Fruit fly (Drosophila melanogaster): Measurements from ENCODE around the gene ctrip.

Gene ctrip

dm6 chr3R:4761372-4761771 is 50.5 kb downstream of the ctrip start:
- no peak for TF ChIP-seq az2 (GFP tag; optimal IDR thresholded peaks at IDR 0.05)
- TF ChIP-seq nom (GFP tag; optimal IDR thresholded peaks at IDR 0.05) = no peak
- TF ChIP-seq D19B (GFP tag; optimal IDR thresholded peaks at IDR 0.05) = no peak
- TF ChIP-seq Sry-δ (GFP tag; optimal IDR thresholded peaks at IDR 0.05) = no peak
- TF ChIP-seq Adf1 (GFP tag; IDR thresholded peaks at IDR 0.05) = no peak
- TF ChIP-seq ranshi (GFP tag; IDR thresholded peaks at IDR 0.05) = no peak
- TF ChIP-seq tio (GFP tag; optimal IDR thresholded peaks at IDR 0.05) = peak; percentile 6
- no peak for TF ChIP-seq NC2α (GFP tag; optimal IDR thresholded peaks at IDR 0.05)
- TF ChIP-seq Pdp1 (GFP tag; optimal IDR thresholded peaks at IDR 0.05) = peak in 1 of 2 experiments; percentile 9

- no peak for TF ChIP-seq CG11456 (GFP tag; IDR thresholded peaks at IDR 0.05)
- TF ChIP-seq CG10959 (GFP tag; IDR thresholded peaks at IDR 0.05) = no peak
- no peak for TF ChIP-seq CG11723 (GFP tag; optimal IDR thresholded peaks at IDR 0.05)
- no peak for TF ChIP-seq CG8359 (GFP tag; optimal IDR thresholded peaks at IDR 0.05; ENCODE audit: borderline replicate concordance)
- no peak for TF ChIP-seq gsb (GFP tag; IDR thresholded peaks at IDR 0.05)
- TF ChIP-seq Trl (optimal IDR thresholded peaks at IDR 0.05) = peak in 1 of 2 experiments; percentile 12
- no peak for TF ChIP-seq Trl (GFP tag; optimal IDR thresholded peaks at IDR 0.05)
- TF ChIP-seq cato (GFP tag; optimal IDR thresholded peaks at IDR 0.05; ENCODE audit: borderline replicate concordance) = no peak
- TF ChIP-seq Med (GFP tag) = peak; percentile 38
- TF ChIP-seq sens (GFP tag) = peak; percentile 36
- TF ChIP-seq HLH3B (GFP tag; IDR thresholded peaks at IDR 0.05) = no peak
- TF ChIP-seq br (optimal IDR thresholded peaks at IDR 0.05) = no peak
- peak; percentile 23 for TF ChIP-seq Elba2 (GFP tag; optimal IDR thresholded peaks at IDR 0.05)
- TF ChIP-seq CG9215 (GFP tag; IDR thresholded peaks at IDR 0.05) = peak; percentile 10; the same call in 1 of the 2 replicates
- TF ChIP-seq CG12299 (tag; optimal IDR thresholded peaks at IDR 0.05) = no peak
- no peak for TF ChIP-seq CG3726 (GFP tag; IDR thresholded peaks at IDR 0.05)
- no peak for TF ChIP-seq HLHmδ (GFP tag; optimal IDR thresholded peaks at IDR 0.05)
- TF ChIP-seq dan (GFP tag; IDR thresholded peaks at IDR 0.05) = no peak
- no peak for TF ChIP-seq CG15269 (tag; optimal IDR thresholded peaks at IDR 0.05)
- TF ChIP-seq CG32767 (GFP tag; IDR thresholded peaks at IDR 0.05) = no peak
- TF ChIP-seq CTCF (GFP tag; optimal IDR thresholded peaks at IDR 0.05) = no peak
- TF ChIP-seq lab (GFP tag; optimal IDR thresholded peaks at IDR 0.05) = no peak
- peak; percentile 8; the same call in 1 of the 2 replicates for TF ChIP-seq onecut (GFP tag; IDR thresholded peaks at IDR 0.05)
- TF ChIP-seq tll (GFP tag; optimal IDR thresholded peaks at IDR 0.05) = no peak
- TF ChIP-seq ewg (GFP tag; optimal IDR thresholded peaks at IDR 0.05) = no peak
- TF ChIP-seq NC2α (GFP tag; optimal IDR thresholded peaks at IDR 0.05) = no peak
- TF ChIP-seq Ets97D (GFP tag; optimal IDR thresholded peaks at IDR 0.05) = no peak
- peak in 1 of 3 experiments; percentile 8 for TF ChIP-seq Stat92E (GFP tag; optimal IDR thresholded peaks at IDR 0.05)
These were observed 62.2 kb downstream of the ctrip start, which contains the start of gene atms for dm6 chr3R:4749735-4750134. TSS of gene atms (plus strand) at chr3R:4750035.

- TF ChIP-seq BEAF-32 (GFP tag; optimal IDR thresholded peaks at IDR 0.05) (peak; percentile 37), Dek (tag; optimal IDR thresholded peaks at IDR 0.05) (no peak), MESR4 (GFP tag; optimal IDR thresholded peaks at IDR 0.05) (peak; percentile 29), gfzf (GFP tag; optimal IDR thresholded peaks at IDR 0.05) (peak; percentile 80), CG2199 (GFP tag; IDR thresholded peaks at IDR 0.05) (peak; percentile 88; the same call in 2 of the 3 replicates), CG12659 (GFP tag; optimal IDR thresholded peaks at IDR 0.05) (peak; percentile 28), Dp (GFP tag; optimal IDR thresholded peaks at IDR 0.05) (peak; percentile 79), Dbx (GFP tag; IDR thresholded peaks at IDR 0.05) (no peak), sens (GFP tag) (no peak), CG14860 (GFP tag; IDR thresholded peaks at IDR 0.05; ENCODE audit: partially characterized antibody) (no peak), Bgb (GFP tag; IDR thresholded peaks at IDR 0.05; ENCODE audit: partially characterized antibody) (peak; percentile 56; the same call in 1 of the 2 replicates), CG32767 (GFP tag; IDR thresholded peaks at IDR 0.05) (no peak), zf30C (GFP tag; optimal IDR thresholded peaks at IDR 0.05) (no peak), CG17361 (GFP tag; IDR thresholded peaks at IDR 0.05) (peak; percentile 40; the same call in 2 of the 3 replicates), ind (GFP tag; optimal IDR thresholded peaks at IDR 0.05) (no peak)
These were observed 62.8 kb downstream of the ctrip start, which contains the start of gene tacc for dm6 chr3R:4748888-4749717. TSS of gene tacc (minus strand) at chr3R:4749056.
